Worm (Caenorhabditis elegans) whole organism, L1 larva: ENCODE results near the gene F59A6.4.

ENCODE experiments used
- C34B4.2 ChIP-seq: sonication (generic microtip); optimal IDR thresholded peaks from 2 replicates; lab custom pipeline; 2017; ENCODE audit warnings: mild to moderate bottlenecking, missing genetic modification characterization, missing compliant biosample characterization
- F16B12.6 ChIP-seq: fragments of 150-350 bp; optimal IDR thresholded peaks from 2 replicates; lab custom pipeline; 2014; ENCODE audit warnings: missing biosample characterization, missing genetic modification characterization
- Y116A8C.19 ChIP-seq: sonication (generic microtip); optimal IDR thresholded peaks from 2 replicates; lab custom pipeline; 2016; ENCODE audit warnings: missing compliant biosample characterization, missing genetic modification characterization, borderline replicate concordance
- aly-2 ChIP-seq: fragments of 150-350 bp; optimal IDR thresholded peaks from 2 replicates; lab custom pipeline; 2014; ENCODE audit warnings: missing biosample characterization, missing genetic modification characterization
- ama-1 ChIP-seq: fragments of 150-350 bp; optimal IDR thresholded peaks from 2 replicates; lab custom pipeline; 2014
- blmp-1 ChIP-seq: fragments of 150-350 bp; optimal IDR thresholded peaks from 2 replicates; lab custom pipeline; 2014; ENCODE audit warnings: missing biosample characterization, missing genetic modification characterization
- ceh-90 ChIP-seq: sonication (generic microtip); optimal IDR thresholded peaks from 2 replicates; lab custom pipeline; 2016; ENCODE audit warnings: missing genetic modification characterization, missing compliant biosample characterization
- dpl-1 ChIP-seq, 3 experiments: fragments of 150-350 bp in 2 of 3; sonication (generic microtip) in 1 of 3; optimal IDR thresholded peaks; 2 replicates each; lab custom pipeline; 2014 to 2017; ENCODE audit warnings: missing biosample characterization in 3 of 3, missing genetic modification characterization in 3 of 3, missing genetic modification reagents in 3 of 3
- efl-3 ChIP-seq: fragments of 200-800 bp; sonication (Bioruptor generic); optimal IDR thresholded peaks from 2 replicates; lab custom pipeline; 2018; ENCODE audit warnings: mild to moderate bottlenecking, missing genetic modification characterization, missing compliant biosample characterization
- egl-13 ChIP-seq: sonication (generic microtip); optimal IDR thresholded peaks from 2 replicates; lab custom pipeline; 2016; ENCODE audit warnings: missing genotype, missing genetic modification reagents, missing genetic modification characterization, missing compliant biosample characterization
- egl-27 ChIP-seq, 2 experiments: fragments of 150-350 bp in 1 of 2; sonication (generic microtip); optimal IDR thresholded peaks; 3 replicates each; lab custom pipeline; 2017 to 2018; ENCODE audit warnings: missing biosample characterization in 2 of 2, missing genetic modification characterization in 2 of 2, missing genetic modification reagents in 2 of 2
- elt-2 ChIP-seq: sonication (generic microtip); optimal IDR thresholded peaks from 2 replicates; lab custom pipeline; 2016; ENCODE audit warnings: missing genetic modification characterization, mild to moderate bottlenecking, inconsistent platforms, missing compliant biosample characterization, missing genetic modification reagents
- fkh-10 ChIP-seq: sonication (generic microtip); optimal IDR thresholded peaks from 2 replicates; lab custom pipeline; 2017; ENCODE audit warnings: missing biosample characterization, missing genetic modification reagents, missing genetic modification characterization
- fkh-4 ChIP-seq: sonication (generic microtip); optimal IDR thresholded peaks from 2 replicates; lab custom pipeline; 2016; ENCODE audit warnings: missing compliant biosample characterization, missing genetic modification characterization, borderline replicate concordance
- fkh-8 ChIP-seq: sonication (generic microtip); optimal IDR thresholded peaks from 2 replicates; lab custom pipeline; 2016; ENCODE audit warnings: mild to moderate bottlenecking, missing genetic modification characterization, missing compliant biosample characterization
- grh-1 ChIP-seq: fragments of 200-800 bp; sonication (Bioruptor generic); IDR thresholded peaks from 2 replicates; pipeline ENCODE4 v1.3.6; 2022; ENCODE audit warnings: missing genetic modification reagents, missing genetic modification characterization, missing compliant biosample characterization
- hpl-2 ChIP-seq: fragments of 150-350 bp; optimal IDR thresholded peaks from 2 replicates; lab custom pipeline; 2014; ENCODE audit warnings: missing biosample characterization, missing genetic modification reagents, missing genetic modification characterization
- irx-1 ChIP-seq: sonication (generic microtip); optimal IDR thresholded peaks from 2 replicates; lab custom pipeline; 2016; ENCODE audit warnings: missing genetic modification characterization, missing compliant biosample characterization
- lin-13 ChIP-seq: fragments of 150-350 bp; optimal IDR thresholded peaks from 2 replicates; lab custom pipeline; 2014; ENCODE audit warnings: missing biosample characterization, missing genetic modification reagents, missing genetic modification characterization
- lin-14 ChIP-seq: fragments of 200-800 bp; sonication (Bioruptor generic); optimal IDR thresholded peaks from 2 replicates; lab custom pipeline; 2018; ENCODE audit warnings: mild to moderate bottlenecking, missing genetic modification characterization, moderate library complexity, missing compliant biosample characterization
- lin-35 ChIP-seq, 2 experiments: fragments of 150-350 bp; optimal IDR thresholded peaks; 2 replicates each; lab custom pipeline; 2014; ENCODE audit warnings: missing biosample characterization in 2 of 2, missing genetic modification characterization in 2 of 2, missing genetic modification reagents in 2 of 2
- lin-39 ChIP-seq: fragments of 150-350 bp; optimal IDR thresholded peaks from 2 replicates; lab custom pipeline; 2014; ENCODE audit warnings: missing biosample characterization, missing genetic modification reagents, missing genetic modification characterization
- mab-9 ChIP-seq: fragments of 200-800 bp; sonication (Bioruptor generic); IDR thresholded peaks from 2 replicates; pipeline ENCODE4 v1.3.6; 2022; ENCODE audit warnings: missing genetic modification reagents, missing genetic modification characterization, missing compliant biosample characterization
- mdl-1 ChIP-seq, 2 experiments: fragments of 150-350 bp; optimal IDR thresholded peaks; 2 replicates each; lab custom pipeline; 2014 to 2017; ENCODE audit warnings: missing biosample characterization in 2 of 2, missing genetic modification characterization in 2 of 2, inconsistent platforms in 1 of 2
- mef-2 ChIP-seq: fragments of 150-350 bp; optimal IDR thresholded peaks from 2 replicates; lab custom pipeline; 2014; ENCODE audit warnings: missing biosample characterization, missing genetic modification characterization
- nhr-11 ChIP-seq: fragments of 150-350 bp; optimal IDR thresholded peaks from 2 replicates; lab custom pipeline; 2014; ENCODE audit warnings: missing biosample characterization, missing genetic modification characterization
- nhr-20 ChIP-seq: sonication (generic microtip); optimal IDR thresholded peaks from 2 replicates; lab custom pipeline; 2016; ENCODE audit warnings: mild to moderate bottlenecking, missing genetic modification characterization, missing compliant biosample characterization
- nhr-237 ChIP-seq: fragments of 150-350 bp; optimal IDR thresholded peaks from 2 replicates; lab custom pipeline; 2014; ENCODE audit warnings: missing biosample characterization, missing genetic modification characterization
- nhr-47 ChIP-seq: sonication (generic microtip); optimal IDR thresholded peaks from 2 replicates; lab custom pipeline; 2016; ENCODE audit warnings: mild to moderate bottlenecking, missing genetic modification characterization, moderate library complexity, missing compliant biosample characterization
- nhr-71 ChIP-seq: sonication (generic microtip); optimal IDR thresholded peaks from 2 replicates; lab custom pipeline; 2016; ENCODE audit warnings: mild to moderate bottlenecking, missing genetic modification characterization, moderate library complexity, missing compliant biosample characterization
- nhr-76 ChIP-seq: sonication (generic microtip); optimal IDR thresholded peaks from 2 replicates; lab custom pipeline; 2017; ENCODE audit warnings: missing biosample characterization, missing genetic modification characterization
- nhr-77 ChIP-seq: fragments of 150-350 bp; optimal IDR thresholded peaks from 2 replicates; lab custom pipeline; 2014; ENCODE audit warnings: missing biosample characterization, missing genetic modification characterization
- nhr-85 ChIP-seq: sonication (generic microtip); peaks from one replicate; lab custom pipeline; 2016; ENCODE audit warnings: missing genetic modification characterization, inconsistent platforms, missing compliant biosample characterization
- pag-3 ChIP-seq: sonication (generic microtip); optimal IDR thresholded peaks from 2 replicates; lab custom pipeline; 2017; ENCODE audit warnings: missing genetic modification characterization, mild to moderate bottlenecking, missing compliant biosample characterization, antibody characterized with exemption, borderline replicate concordance; ENCODE audit not compliant: insufficient read depth
- rnt-1 ChIP-seq: sonication (generic microtip); optimal IDR thresholded peaks from 2 replicates; lab custom pipeline; 2016; ENCODE audit warnings: mild to moderate bottlenecking, missing genetic modification characterization, moderate library complexity, missing compliant biosample characterization
- skn-1 ChIP-seq: fragments of 150-350 bp; optimal IDR thresholded peaks from 2 replicates; lab custom pipeline; 2014; ENCODE audit warnings: missing biosample characterization, missing genetic modification characterization
- snpc-4 ChIP-seq: fragments of 150-350 bp; optimal IDR thresholded peaks from 2 replicates; lab custom pipeline; 2014; ENCODE audit warnings: missing biosample characterization, missing genetic modification characterization
- sox-4 ChIP-seq: sonication (generic microtip); optimal IDR thresholded peaks from 2 replicates; lab custom pipeline; 2016; ENCODE audit warnings: missing genetic modification characterization, missing compliant biosample characterization
- tbx-2 ChIP-seq: sonication (generic microtip); optimal IDR thresholded peaks from 2 replicates; lab custom pipeline; 2016; ENCODE audit warnings: missing genetic modification characterization, missing compliant biosample characterization
- tlp-1 ChIP-seq: fragments of 150-350 bp; optimal IDR thresholded peaks from 2 replicates; lab custom pipeline; 2014; ENCODE audit warnings: missing biosample characterization, missing genetic modification characterization
- unc-130 ChIP-seq: fragments of 150-350 bp; optimal IDR thresholded peaks from 2 replicates; lab custom pipeline; 2017; ENCODE audit warnings: missing biosample characterization, missing genetic modification characterization, inconsistent platforms
- unc-62 ChIP-seq: fragments of 150-350 bp; optimal IDR thresholded peaks from 2 replicates; lab custom pipeline; 2014; ENCODE audit warnings: missing biosample characterization, missing genetic modification reagents, missing genetic modification characterization
- unc-98 ChIP-seq: fragments of 200-800 bp; sonication (Bioruptor generic); IDR thresholded peaks from 2 replicates; pipeline ENCODE4 v1.3.6; 2022; ENCODE audit warnings: missing genetic modification characterization, missing compliant biosample characterization
- xbp-1 ChIP-seq: sonication (generic microtip); optimal IDR thresholded peaks from 2 replicates; lab custom pipeline; 2016; ENCODE audit warnings: missing genetic modification characterization, missing compliant biosample characterization
- zag-1 ChIP-seq: fragments of 150-350 bp; optimal IDR thresholded peaks from 2 replicates; lab custom pipeline; 2014; ENCODE audit warnings: missing biosample characterization, missing genetic modification characterization
- zip-4 ChIP-seq: fragments of 200-800 bp; sonication (Bioruptor generic); optimal IDR thresholded peaks from 2 replicates; lab custom pipeline; 2018; ENCODE audit warnings: mild to moderate bottlenecking, missing genetic modification characterization, moderate library complexity, missing compliant biosample characterization
- ztf-4 ChIP-seq: fragments of 150-350 bp; optimal IDR thresholded peaks from 2 replicates; lab custom pipeline; 2014; ENCODE audit warnings: missing biosample characterization, missing genetic modification characterization

F59A6.4 gene

ce11 chrII:4993530-4994192, 11.2 kb upstream of the F59A6.4 start, which contains the start of the genes eif-1 and vps-24 (continued):
- no peak for TF ChIP-seq unc-62
- no peak for TF ChIP-seq egl-13 (tag; lab: Kevin White, UChicago)
- TF ChIP-seq Y116A8C.19 (tag; lab: Kevin White, UChicago), result no peak
- TF ChIP-seq snpc-4, result peak; percentile 29
- no peak for TF ChIP-seq grh-1 (GFP tag; lab: Robert Waterston, UW)
- no peak for TF ChIP-seq aly-2 (tag; lab: Kevin White, UChicago)
- no peak for TF ChIP-seq tlp-1 (tag; lab: Kevin White, UChicago)
- TF ChIP-seq nhr-11 (tag; lab: Kevin White, UChicago), result no peak
- TF ChIP-seq C34B4.2 (tag; lab: Kevin White, UChicago), result no peak
- peak; percentile 55 for TF ChIP-seq nhr-71 (tag; lab: Kevin White, UChicago)
- TF ChIP-seq zip-4, result no peak
- TF ChIP-seq lin-39 (tag; lab: Kevin White, UChicago), result no peak
- peak; percentile 62 for TF ChIP-seq ceh-90 (tag; lab: Kevin White, UChicago)
- TF ChIP-seq dpl-1 (GFP tag; optimal IDR thresholded peaks at IDR 0.05; lab: Kevin White, UChicago), result peak; percentile 55 to 77 (median 59)
- TF ChIP-seq ztf-4 (tag; lab: Kevin White, UChicago), result no peak
- no peak for TF ChIP-seq unc-130 (tag; lab: Kevin White, UChicago)
- peak; percentile 2 for TF ChIP-seq skn-1 (tag; lab: Kevin White, UChicago)
- TF ChIP-seq xbp-1 (tag; lab: Kevin White, UChicago), result peak; percentile 29
- TF ChIP-seq nhr-20 (tag; lab: Kevin White, UChicago), result peak; percentile 27
- TF ChIP-seq lin-14 (GFP tag; lab: Kevin White, UChicago), result peak; percentile 49
- no peak for TF ChIP-seq hpl-2
- TF ChIP-seq tbx-2 (tag; lab: Kevin White, UChicago), result peak; percentile 47
- TF ChIP-seq fkh-10 (GFP tag; lab: Kevin White, UChicago), result no peak
- TF ChIP-seq nhr-47, result peak; percentile 46
- peak; percentile 16 for TF ChIP-seq fkh-8
- TF ChIP-seq unc-98 (GFP tag; lab: Robert Waterston, UW), result no peak
- TF ChIP-seq nhr-237 (tag; lab: Kevin White, UChicago), result no peak
- no peak for TF ChIP-seq nhr-77 (tag; lab: Kevin White, UChicago)
- TF ChIP-seq lin-35 (GFP tag; optimal IDR thresholded peaks at IDR 0.05; lab: Kevin White, UChicago), result peak; percentile 62 to 65
- no peak for TF ChIP-seq sox-4
- no peak for TF ChIP-seq mef-2 (tag; lab: Kevin White, UChicago)
- no peak for TF ChIP-seq zag-1 (tag; lab: Kevin White, UChicago)
- no peak for TF ChIP-seq ama-1 (lab: Kevin White, UChicago)
- peak; percentile 17 for TF ChIP-seq lin-13 (GFP tag; lab: Kevin White, UChicago)
- TF ChIP-seq fkh-4 (tag; lab: Kevin White, UChicago), result no peak
- TF ChIP-seq pag-3, result no peak
- peak; percentile 12 for TF ChIP-seq blmp-1
- TF ChIP-seq efl-3, result no peak
- TF ChIP-seq mdl-1 (tag; optimal IDR thresholded peaks at IDR 0.05; lab: Kevin White, UChicago), result no peak
- no peak for TF ChIP-seq mab-9
- TF ChIP-seq egl-27 (tag; optimal IDR thresholded peaks at IDR 0.05; lab: Kevin White, UChicago), result no peak
- peak; percentile 65 for TF ChIP-seq rnt-1 (tag; lab: Kevin White, UChicago)
- peak; percentile 30 for TF ChIP-seq irx-1 (tag; lab: Kevin White, UChicago)
- TF ChIP-seq nhr-76 (tag; lab: Kevin White, UChicago), result no peak
- peak; percentile 24 for TF ChIP-seq F16B12.6
- no peak for TF ChIP-seq elt-2
- TF ChIP-seq nhr-85, result peak; percentile 64
